Worm (Caenorhabditis elegans) whole organism, L1 larva: ENCODE results near the gene aqp-3.

ENCODE experiments used
- C16A3.4 ChIP-seq: fragments of 150-350 bp; optimal IDR thresholded peaks from 2 replicates; lab custom pipeline; 2014; ENCODE audit warnings: missing biosample characterization, missing genetic modification characterization
- ama-1 ChIP-seq: fragments of 150-350 bp; optimal IDR thresholded peaks from 2 replicates; lab custom pipeline; 2014
- blmp-1 ChIP-seq: fragments of 150-350 bp; optimal IDR thresholded peaks from 2 replicates; lab custom pipeline; 2014; ENCODE audit warnings: missing biosample characterization, missing genetic modification characterization
- ceh-63 ChIP-seq: fragments of 200-800 bp; sonication (Bioruptor generic); optimal IDR thresholded peaks from 2 replicates; lab custom pipeline; 2018; ENCODE audit warnings: mild to moderate bottlenecking, missing genetic modification characterization, missing compliant biosample characterization
- ceh-82 ChIP-seq, 3 experiments: fragments of 150-350 bp in 1 of 3; sonication (generic microtip) in 2 of 3; optimal IDR thresholded peaks; 2 replicates each; lab custom pipeline; 2014 to 2017; ENCODE audit warnings: missing biosample characterization in 3 of 3, missing genetic modification characterization in 3 of 3
- dsc-1 ChIP-seq: sonication (generic microtip); optimal IDR thresholded peaks from 2 replicates; lab custom pipeline; 2016; ENCODE audit warnings: mild to moderate bottlenecking, missing genetic modification characterization, missing compliant biosample characterization
- efl-3 ChIP-seq: fragments of 200-800 bp; sonication (Bioruptor generic); optimal IDR thresholded peaks from 2 replicates; lab custom pipeline; 2018; ENCODE audit warnings: mild to moderate bottlenecking, missing genetic modification characterization, missing compliant biosample characterization
- egl-27 ChIP-seq, 2 experiments: fragments of 150-350 bp in 1 of 2; sonication (generic microtip); optimal IDR thresholded peaks; 3 replicates each; lab custom pipeline; 2017 to 2018; ENCODE audit warnings: missing biosample characterization in 2 of 2, missing genetic modification characterization in 2 of 2, missing genetic modification reagents in 2 of 2
- elt-2 ChIP-seq: sonication (generic microtip); optimal IDR thresholded peaks from 2 replicates; lab custom pipeline; 2016; ENCODE audit warnings: missing genetic modification characterization, mild to moderate bottlenecking, inconsistent platforms, missing compliant biosample characterization, missing genetic modification reagents
- elt-3 ChIP-seq, 6 experiments: fragments of 150-350 bp in 1 of 6; sonication (generic microtip); optimal IDR thresholded peaks; 2 replicates each; lab custom pipeline; 2017 to 2018; ENCODE audit warnings: missing biosample characterization in 6 of 6, missing genetic modification characterization in 6 of 6, inconsistent platforms in 1 of 6
- ets-5 ChIP-seq: fragments of 200-800 bp; sonication (Bioruptor generic); IDR thresholded peaks from 2 replicates; pipeline ENCODE4 v1.3.6; 2022; ENCODE audit warnings: missing genetic modification characterization, missing compliant biosample characterization
- fkh-10 ChIP-seq: sonication (generic microtip); optimal IDR thresholded peaks from 2 replicates; lab custom pipeline; 2017; ENCODE audit warnings: missing biosample characterization, missing genetic modification reagents, missing genetic modification characterization
- fkh-4 ChIP-seq: sonication (generic microtip); optimal IDR thresholded peaks from 2 replicates; lab custom pipeline; 2016; ENCODE audit warnings: missing compliant biosample characterization, missing genetic modification characterization, borderline replicate concordance
- grh-1 ChIP-seq: fragments of 200-800 bp; sonication (Bioruptor generic); IDR thresholded peaks from 2 replicates; pipeline ENCODE4 v1.3.6; 2022; ENCODE audit warnings: missing genetic modification reagents, missing genetic modification characterization, missing compliant biosample characterization
- hlh-17 ChIP-seq: fragments of 200-800 bp; sonication (Bioruptor generic); optimal IDR thresholded peaks from 2 replicates; lab custom pipeline; 2018; ENCODE audit warnings: missing genetic modification characterization, mild to moderate bottlenecking, missing compliant biosample characterization, moderate library complexity, borderline replicate concordance
- hpl-2 ChIP-seq: fragments of 150-350 bp; optimal IDR thresholded peaks from 2 replicates; lab custom pipeline; 2014; ENCODE audit warnings: missing biosample characterization, missing genetic modification reagents, missing genetic modification characterization
- irx-1 ChIP-seq: sonication (generic microtip); optimal IDR thresholded peaks from 2 replicates; lab custom pipeline; 2016; ENCODE audit warnings: missing genetic modification characterization, missing compliant biosample characterization
- isw-1 ChIP-seq: fragments of 200-800 bp; sonication (Bioruptor generic); IDR thresholded peaks from 2 replicates; pipeline ENCODE4 v1.3.6; 2022; ENCODE audit warnings: missing genetic modification characterization, missing compliant biosample characterization
- jun-1 ChIP-seq: fragments of 150-350 bp; optimal IDR thresholded peaks from 2 replicates; lab custom pipeline; 2014; ENCODE audit warnings: missing biosample characterization, missing genetic modification reagents, missing genetic modification characterization
- lin-13 ChIP-seq: fragments of 150-350 bp; optimal IDR thresholded peaks from 2 replicates; lab custom pipeline; 2014; ENCODE audit warnings: missing biosample characterization, missing genetic modification reagents, missing genetic modification characterization
- lin-15B ChIP-seq: fragments of 150-350 bp; sonication (generic microtip); optimal IDR thresholded peaks from 3 replicates; lab custom pipeline; 2014; ENCODE audit warnings: missing biosample characterization, missing genetic modification characterization
- lin-35 ChIP-seq, 2 experiments: fragments of 150-350 bp; optimal IDR thresholded peaks; 2 replicates each; lab custom pipeline; 2014; ENCODE audit warnings: missing biosample characterization in 2 of 2, missing genetic modification characterization in 2 of 2, missing genetic modification reagents in 2 of 2
- lin-39 ChIP-seq: fragments of 150-350 bp; optimal IDR thresholded peaks from 2 replicates; lab custom pipeline; 2014; ENCODE audit warnings: missing biosample characterization, missing genetic modification reagents, missing genetic modification characterization
- lir-3 ChIP-seq: sonication (generic microtip); optimal IDR thresholded peaks from 2 replicates; lab custom pipeline; 2016; ENCODE audit warnings: mild to moderate bottlenecking, missing genetic modification characterization, moderate library complexity, missing compliant biosample characterization; ENCODE audit not compliant: poor library complexity
- mab-9 ChIP-seq: fragments of 200-800 bp; sonication (Bioruptor generic); IDR thresholded peaks from 2 replicates; pipeline ENCODE4 v1.3.6; 2022; ENCODE audit warnings: missing genetic modification reagents, missing genetic modification characterization, missing compliant biosample characterization
- mdl-1 ChIP-seq, 2 experiments: fragments of 150-350 bp; optimal IDR thresholded peaks; 2 replicates each; lab custom pipeline; 2014 to 2017; ENCODE audit warnings: missing biosample characterization in 2 of 2, missing genetic modification characterization in 2 of 2, inconsistent platforms in 1 of 2
- mef-2 ChIP-seq: fragments of 150-350 bp; optimal IDR thresholded peaks from 2 replicates; lab custom pipeline; 2014; ENCODE audit warnings: missing biosample characterization, missing genetic modification characterization
- mep-1 ChIP-seq: fragments of 150-350 bp; optimal IDR thresholded peaks from 2 replicates; lab custom pipeline; 2014; ENCODE audit warnings: missing biosample characterization, missing genetic modification characterization
- nhr-11 ChIP-seq: fragments of 150-350 bp; optimal IDR thresholded peaks from 2 replicates; lab custom pipeline; 2014; ENCODE audit warnings: missing biosample characterization, missing genetic modification characterization
- nhr-19 ChIP-seq: fragments of 200-800 bp; sonication (Bioruptor generic); conservative IDR thresholded peaks from 2 replicates; pipeline ENCODE4 v1.3.6; 2022; ENCODE audit warnings: missing genetic modification characterization, missing compliant biosample characterization
- nhr-20 ChIP-seq: sonication (generic microtip); optimal IDR thresholded peaks from 2 replicates; lab custom pipeline; 2016; ENCODE audit warnings: mild to moderate bottlenecking, missing genetic modification characterization, missing compliant biosample characterization
- nhr-47 ChIP-seq: sonication (generic microtip); optimal IDR thresholded peaks from 2 replicates; lab custom pipeline; 2016; ENCODE audit warnings: mild to moderate bottlenecking, missing genetic modification characterization, moderate library complexity, missing compliant biosample characterization
- nhr-71 ChIP-seq: sonication (generic microtip); optimal IDR thresholded peaks from 2 replicates; lab custom pipeline; 2016; ENCODE audit warnings: mild to moderate bottlenecking, missing genetic modification characterization, moderate library complexity, missing compliant biosample characterization
- nhr-76 ChIP-seq: sonication (generic microtip); optimal IDR thresholded peaks from 2 replicates; lab custom pipeline; 2017; ENCODE audit warnings: missing biosample characterization, missing genetic modification characterization
- nhr-77 ChIP-seq: fragments of 150-350 bp; optimal IDR thresholded peaks from 2 replicates; lab custom pipeline; 2014; ENCODE audit warnings: missing biosample characterization, missing genetic modification characterization
- nhr-90 ChIP-seq: sonication (generic microtip); optimal IDR thresholded peaks from 2 replicates; lab custom pipeline; 2016; ENCODE audit warnings: mild to moderate bottlenecking, missing genetic modification characterization, missing compliant biosample characterization; ENCODE audit not compliant: poor library complexity
- pax-3 ChIP-seq: fragments of 200-800 bp; sonication (Bioruptor generic); optimal IDR thresholded peaks from 2 replicates; lab custom pipeline; 2018; ENCODE audit warnings: mild to moderate bottlenecking, missing genetic modification characterization, moderate library complexity, missing compliant biosample characterization
- skn-1 ChIP-seq: fragments of 150-350 bp; optimal IDR thresholded peaks from 2 replicates; lab custom pipeline; 2014; ENCODE audit warnings: missing biosample characterization, missing genetic modification characterization
- snpc-4 ChIP-seq: fragments of 150-350 bp; optimal IDR thresholded peaks from 2 replicates; lab custom pipeline; 2014; ENCODE audit warnings: missing biosample characterization, missing genetic modification characterization
- snu-23 ChIP-seq: sonication (generic microtip); optimal IDR thresholded peaks from 2 replicates; lab custom pipeline; 2016; ENCODE audit warnings: missing genetic modification characterization, missing compliant biosample characterization
- sox-4 ChIP-seq: sonication (generic microtip); optimal IDR thresholded peaks from 2 replicates; lab custom pipeline; 2016; ENCODE audit warnings: missing genetic modification characterization, missing compliant biosample characterization
- tbx-2 ChIP-seq: sonication (generic microtip); optimal IDR thresholded peaks from 2 replicates; lab custom pipeline; 2016; ENCODE audit warnings: missing genetic modification characterization, missing compliant biosample characterization
- tlp-1 ChIP-seq: fragments of 150-350 bp; optimal IDR thresholded peaks from 2 replicates; lab custom pipeline; 2014; ENCODE audit warnings: missing biosample characterization, missing genetic modification characterization
- unc-62 ChIP-seq: fragments of 150-350 bp; optimal IDR thresholded peaks from 2 replicates; lab custom pipeline; 2014; ENCODE audit warnings: missing biosample characterization, missing genetic modification reagents, missing genetic modification characterization
- unc-86 ChIP-seq: sonication (generic microtip); optimal IDR thresholded peaks from 2 replicates; lab custom pipeline; 2016; ENCODE audit warnings: missing genetic modification characterization, missing compliant biosample characterization
- vab-15 ChIP-seq: sonication (generic microtip); optimal IDR thresholded peaks from 2 replicates; lab custom pipeline; 2017; ENCODE audit warnings: missing genotype, mild to moderate bottlenecking, missing genetic modification characterization, missing compliant biosample characterization
- xbp-1 ChIP-seq: sonication (generic microtip); optimal IDR thresholded peaks from 2 replicates; lab custom pipeline; 2016; ENCODE audit warnings: missing genetic modification characterization, missing compliant biosample characterization
- zag-1 ChIP-seq: fragments of 150-350 bp; optimal IDR thresholded peaks from 2 replicates; lab custom pipeline; 2014; ENCODE audit warnings: missing biosample characterization, missing genetic modification characterization
- ztf-4 ChIP-seq: fragments of 150-350 bp; optimal IDR thresholded peaks from 2 replicates; lab custom pipeline; 2014; ENCODE audit warnings: missing biosample characterization, missing genetic modification characterization

aqp-3 gene

ce11 chrIV:10933062-10933552 lies 33.2 kb downstream of the aqp-3 start, which contains the start of the genes dnc-1 and lsm-7 (continued):
- TF ChIP-seq lin-35 (GFP tag; optimal IDR thresholded peaks at IDR 0.05; lab: Kevin White, UChicago) (peak; percentile 76 to 82), fkh-10 (peak; percentile 46), nhr-76 (tag; lab: Kevin White, UChicago) (no peak), nhr-90 (tag; lab: Kevin White, UChicago) (peak; percentile 20), nhr-19 (GFP tag; lab: Robert Waterston, UW) (peak; percentile 50), nhr-47 (peak; percentile 72), nhr-20 (tag; lab: Kevin White, UChicago) (peak; percentile 70), hpl-2 (GFP tag; lab: Kevin White, UChicago) (peak; percentile 41), tbx-2 (tag; lab: Kevin White, UChicago) (peak; percentile 62), pax-3 (tag; lab: Kevin White, UChicago) (peak; percentile 13), snpc-4 (peak; percentile 64), nhr-11 (tag; lab: Kevin White, UChicago) (no peak), egl-27 (tag; optimal IDR thresholded peaks at IDR 0.05; lab: Kevin White, UChicago) (peak in 1 of 2 experiments; percentile 3), grh-1 (no peak), snu-23 (peak; percentile 76), tlp-1 (no peak), elt-2 (tag; lab: Kevin White, UChicago) (peak; percentile 6), blmp-1 (no peak), skn-1 (tag; lab: Kevin White, UChicago) (peak; percentile 73), isw-1 (GFP tag; lab: Robert Waterston, UW) (peak; percentile 62), fkh-4 (tag; lab: Kevin White, UChicago) (no peak), C16A3.4 (tag; lab: Kevin White, UChicago) (peak; percentile 90), nhr-77 (tag; lab: Kevin White, UChicago) (peak; percentile 60), unc-62 (no peak), elt-3 (tag; optimal IDR thresholded peaks at IDR 0.05; lab: Kevin White, UChicago) (peak in 2 of 6 experiments; percentile 45 to 46), unc-86 (peak; percentile 52), ama-1 (lab: Kevin White, UChicago) (no peak), zag-1 (tag; lab: Kevin White, UChicago) (no peak), mep-1 (peak; percentile 86)
- TF ChIP-seq, all 84 proteins: peak for 43

ce11 chrIV:10919770-10920169 lies 46.5 kb downstream of the aqp-3 start, which contains the start of gene rbr-2:
rbr-2 (plus strand) TSS chrIV:10920070.
- TF ChIP-seq nhr-77 (tag; lab: Kevin White, UChicago) = no peak
- no peak for TF ChIP-seq ceh-63 (GFP tag; lab: Kevin White, UChicago)
- TF ChIP-seq lin-15B (tag; lab: Kevin White, UChicago) = no peak
- TF ChIP-seq elt-3 (tag; optimal IDR thresholded peaks at IDR 0.05; lab: Kevin White, UChicago) = no peak
- TF ChIP-seq xbp-1 (tag; lab: Kevin White, UChicago) = no peak
- TF ChIP-seq sox-4 (tag; lab: Kevin White, UChicago) = no peak
- no peak for TF ChIP-seq tbx-2 (tag; lab: Kevin White, UChicago)
- TF ChIP-seq ceh-82 (tag; optimal IDR thresholded peaks at IDR 0.05; lab: Kevin White, UChicago) = no peak
- TF ChIP-seq, all 84 proteins: peak for 0

- TF ChIP-seq mab-9 (GFP tag; lab: Robert Waterston, UW) (no peak), hlh-17 (GFP tag; lab: Kevin White, UChicago) (no peak), nhr-76 (tag; lab: Kevin White, UChicago) (no peak), dsc-1 (tag; lab: Kevin White, UChicago) (no peak), vab-15 (tag; lab: Kevin White, UChicago) (no peak), ets-5 (GFP tag; lab: Robert Waterston, UW) (no peak), lin-39 (tag; lab: Kevin White, UChicago) (peak; percentile 10), ztf-4 (tag; lab: Kevin White, UChicago) (peak; percentile 21), jun-1 (tag; lab: Kevin White, UChicago) (peak; percentile 45), lin-15B (tag; lab: Kevin White, UChicago) (peak; percentile 67), mef-2 (tag; lab: Kevin White, UChicago) (no peak), lin-13 (GFP tag; lab: Kevin White, UChicago) (peak; percentile 74), mdl-1 (tag; optimal IDR thresholded peaks at IDR 0.05; lab: Kevin White, UChicago) (peak in 1 of 2 experiments; percentile 93), irx-1 (tag; lab: Kevin White, UChicago) (peak; percentile 72), efl-3 (GFP tag; lab: Kevin White, UChicago) (no peak), lir-3 (tag; lab: Kevin White, UChicago) (no peak), unc-62 (no peak), nhr-71 (tag; lab: Kevin White, UChicago) (peak; percentile 91), elt-3 (tag; optimal IDR thresholded peaks at IDR 0.05; lab: Kevin White, UChicago) (peak in 1 of 6 experiments; percentile 57)
Measured at ce11 chrIV:10918877-10919560, 47.2 kb downstream of the aqp-3 start.
